Worm (Caenorhabditis elegans): ENCODE results near the gene cyp-35A1.
"Not testable (repeated sequence)": the region's sequence is repeated elsewhere in the genome, so short reads cannot be mapped to it uniquely, and the experiment has no call there.

Gene cyp-35A1

DNA sequence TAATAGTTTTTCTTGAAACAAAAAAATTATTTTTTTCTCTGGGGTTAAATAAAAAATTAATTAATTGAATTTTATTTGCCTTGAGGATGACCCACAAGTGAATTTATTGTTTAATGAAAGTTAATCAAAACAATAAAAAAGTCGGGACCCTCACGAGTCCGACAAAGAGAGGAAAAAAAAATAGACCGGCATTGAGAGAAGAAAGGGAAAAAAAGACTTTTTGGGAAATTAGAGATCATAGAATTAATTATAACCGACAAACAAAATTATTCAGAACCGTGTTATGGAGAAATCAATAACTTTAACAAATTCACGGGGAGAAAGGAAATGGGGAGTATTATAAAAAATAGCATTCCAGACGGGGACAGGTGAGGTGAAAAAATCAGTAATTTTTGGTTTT, 24.4 kb downstream of the cyp-35A1 start, which contains the start of gene F10G2.7:
TSS of gene F10G2.7 (minus strand) at position 101 of the 400 bp plus-strand sequence.
- TF ChIP-seq hlh-30 (tag; optimal IDR thresholded peaks at IDR 0.05; ENCODE audit: insufficient read depth); elt-2 (tag; optimal IDR thresholded peaks at IDR 0.05); ceh-34 (tag; optimal IDR thresholded peaks at IDR 0.05): not testable (repeated sequence)

DNA sequence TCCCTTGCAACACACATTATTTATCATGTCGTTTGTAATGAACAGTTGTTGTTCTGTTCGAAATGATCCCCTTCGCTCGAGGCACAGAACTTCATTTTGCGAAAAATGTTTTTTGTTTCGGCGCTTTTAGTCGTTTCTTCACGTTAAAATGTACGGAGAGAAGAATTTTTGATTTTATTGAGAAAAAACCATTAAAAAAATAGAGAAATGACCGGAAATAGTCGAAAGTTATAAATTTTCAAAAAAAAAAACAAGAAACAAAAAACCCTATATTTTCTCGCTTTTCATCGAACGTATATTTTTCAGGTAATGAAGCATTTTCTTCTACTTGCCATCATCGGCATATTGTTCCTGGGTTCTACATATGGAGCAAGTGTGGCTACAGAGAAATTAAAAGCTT, 29.3 kb downstream of the cyp-35A1 start, which contains the start of gene F10G2.1:
TSS of gene F10G2.1 (plus strand) at position 301 of the 400 bp plus-strand sequence.
- no peak for TF ChIP-seq syd-9 (tag; optimal IDR thresholded peaks at IDR 0.05)
- TF ChIP-seq rnt-1 (tag; optimal IDR thresholded peaks at IDR 0.05), result no peak
- TF ChIP-seq sdc-2 (tag; optimal IDR thresholded peaks at IDR 0.05), result no peak
- no peak for TF ChIP-seq ceh-2 (tag; optimal IDR thresholded peaks at IDR 0.05)
- TF ChIP-seq unc-86 (tag; optimal IDR thresholded peaks at IDR 0.05), result no peak
- TF ChIP-seq pat-9 (tag; optimal IDR thresholded peaks at IDR 0.05), result no peak
- TF ChIP-seq fkh-10 (GFP tag; optimal IDR thresholded peaks at IDR 0.05), result no peak
- TF ChIP-seq unc-42 (tag; optimal IDR thresholded peaks at IDR 0.05), result no peak
- no peak for TF ChIP-seq ceh-19 (GFP tag; optimal IDR thresholded peaks at IDR 0.05)
- TF ChIP-seq eyg-1 (tag; optimal IDR thresholded peaks at IDR 0.05), result no peak
- no peak for TF ChIP-seq ets-4 (tag; optimal IDR thresholded peaks at IDR 0.05)
- TF ChIP-seq ceh-31 (tag; optimal IDR thresholded peaks at IDR 0.05), result no peak
- no peak for TF ChIP-seq pros-1 (tag; optimal IDR thresholded peaks at IDR 0.05)
- TF ChIP-seq ceh-30 (tag; optimal IDR thresholded peaks at IDR 0.05), result no peak
- TF ChIP-seq tbx-7 (tag; optimal IDR thresholded peaks at IDR 0.05), result no peak
- no peak for TF ChIP-seq elt-2 (tag; optimal IDR thresholded peaks at IDR 0.05)
- no peak for TF ChIP-seq nhr-232 (tag; optimal IDR thresholded peaks at IDR 0.05)
- no peak for TF ChIP-seq ceh-22 (tag; optimal IDR thresholded peaks at IDR 0.05)

DNA sequence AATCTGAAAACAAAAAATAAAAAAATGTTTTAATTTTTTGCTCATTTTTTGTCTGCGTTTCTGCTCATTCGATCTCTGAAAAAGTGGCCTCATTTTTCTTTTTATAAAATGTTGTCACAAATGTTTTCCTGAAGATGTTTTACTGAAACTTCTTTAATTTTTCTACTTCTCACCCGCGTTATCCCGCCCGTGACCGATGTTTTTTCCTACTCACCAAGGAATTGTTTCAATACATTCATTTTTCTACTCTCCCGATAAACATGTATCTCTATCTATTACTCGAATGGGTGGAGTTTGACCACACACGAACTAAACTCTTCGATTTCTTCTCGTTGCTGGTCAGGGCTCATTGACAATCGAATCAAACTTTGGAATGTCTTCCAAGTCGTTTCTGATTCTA, 30.7 kb downstream of the cyp-35A1 start, which contains the start of gene F10G2.2:
TSS of gene F10G2.2 (plus strand) at position 301 of the 400 bp plus-strand sequence.
- no peak for TF ChIP-seq ztf-16 (tag; optimal IDR thresholded peaks at IDR 0.05)
- TF ChIP-seq pax-1 (tag; optimal IDR thresholded peaks at IDR 0.05), result no peak

DNA sequence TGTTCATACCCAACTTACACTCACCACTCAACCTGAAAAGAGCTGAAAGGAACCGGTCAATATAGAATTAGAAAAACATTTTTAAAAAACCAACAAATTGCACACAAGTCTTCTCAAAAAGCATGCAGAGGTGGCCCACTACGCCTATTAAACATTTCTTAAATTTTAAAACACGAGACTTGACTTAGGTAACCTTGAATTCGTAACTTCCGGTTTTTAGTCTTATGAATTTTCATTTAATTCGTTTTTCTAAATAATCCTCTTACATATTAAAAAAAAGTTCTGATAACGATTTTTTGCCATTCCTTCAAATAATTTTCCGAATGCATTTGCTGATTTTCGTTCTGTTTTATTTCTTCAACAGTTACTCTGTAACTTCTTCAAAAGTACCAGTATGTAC, 33.5 kb downstream of the cyp-35A1 start, which contains the start of gene clec-7:
TSS of gene clec-7 (plus strand) at position 301 of the 400 bp plus-strand sequence.
- TF ChIP-seq pha-4 (tag; optimal IDR thresholded peaks at IDR 0.05), result no peak
- TF ChIP-seq elt-4 (tag; optimal IDR thresholded peaks at IDR 0.05), result no peak
- no peak for TF ChIP-seq K09A11.1 (tag; optimal IDR thresholded peaks at IDR 0.05; ENCODE audit: insufficient read depth)
- TF ChIP-seq ref-2 (tag; optimal IDR thresholded peaks at IDR 0.05), result no peak
- no peak for TF ChIP-seq pha-2 (tag; optimal IDR thresholded peaks at IDR 0.05)
- TF ChIP-seq ceh-6 (GFP tag; optimal IDR thresholded peaks at IDR 0.05), result no peak
- TF ChIP-seq lim-6 (tag; optimal IDR thresholded peaks at IDR 0.05), result no peak
- TF ChIP-seq ztf-16 (tag; optimal IDR thresholded peaks at IDR 0.05), result no peak
- no peak for TF ChIP-seq K02D7.2 (tag; optimal IDR thresholded peaks at IDR 0.05)
- TF ChIP-seq mec-3 (tag; optimal IDR thresholded peaks at IDR 0.05; ENCODE audit: borderline replicate concordance), result no peak

DNA sequence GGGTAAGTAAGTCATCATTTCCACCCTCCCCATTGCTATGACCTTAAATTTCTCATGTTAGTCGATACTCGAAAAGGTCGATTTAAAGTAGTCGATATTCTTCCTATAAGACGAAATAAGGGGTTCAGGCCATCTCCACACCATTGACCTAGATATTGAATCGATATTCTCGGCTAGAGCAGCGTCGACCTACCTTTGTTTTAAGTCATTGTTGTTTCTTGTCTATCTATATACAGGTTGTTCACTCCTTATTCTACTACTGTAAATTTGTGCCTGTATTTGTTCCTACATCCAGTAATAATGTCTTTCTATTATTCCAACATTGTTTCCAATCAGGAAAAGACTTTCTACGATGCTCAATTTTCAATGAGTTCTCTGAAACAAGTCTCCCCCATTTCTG, 34.6 kb downstream of the cyp-35A1 start, which contains the start of gene F10G2.4:
TSS of gene F10G2.4 (plus strand) at position 301 of the 400 bp plus-strand sequence.
- TF ChIP-seq ceh-22 (tag; optimal IDR thresholded peaks at IDR 0.05), result no peak
- no peak for TF ChIP-seq dmd-4 (tag; optimal IDR thresholded peaks at IDR 0.05; ENCODE audit: borderline replicate concordance)
- no peak for TF ChIP-seq ceh-6 (GFP tag; optimal IDR thresholded peaks at IDR 0.05)
- TF ChIP-seq ahr-1 (tag; optimal IDR thresholded peaks at IDR 0.05), result no peak
- TF ChIP-seq ref-2 (tag; optimal IDR thresholded peaks at IDR 0.05), result no peak
- no peak for TF ChIP-seq Y22D7AL.16 (tag; optimal IDR thresholded peaks at IDR 0.05)
- no peak for TF ChIP-seq tbx-2 (tag; optimal IDR thresholded peaks at IDR 0.05)
- TF ChIP-seq ets-4 (tag; optimal IDR thresholded peaks at IDR 0.05), result no peak
- no peak for TF ChIP-seq hlh-30 (tag; optimal IDR thresholded peaks at IDR 0.05; ENCODE audit: insufficient read depth)
- no peak for TF ChIP-seq ceh-18 (tag; optimal IDR thresholded peaks at IDR 0.05)
- no peak for TF ChIP-seq unc-3 (GFP tag; conservative IDR thresholded peaks at IDR 0.05)
- no peak for TF ChIP-seq unc-3 (tag; optimal IDR thresholded peaks at IDR 0.05)
- TF ChIP-seq nhr-11 (tag; optimal IDR thresholded peaks at IDR 0.05), result no peak
- no peak for TF ChIP-seq fax-1 (tag; optimal IDR thresholded peaks at IDR 0.05)
